Fruit fly (Drosophila melanogaster): ENCODE results near the gene CG43246.
A peak's percentile ranks its signal among the peaks of the same experiment; 100 is the strongest.

The CG43246 gene

DNA sequence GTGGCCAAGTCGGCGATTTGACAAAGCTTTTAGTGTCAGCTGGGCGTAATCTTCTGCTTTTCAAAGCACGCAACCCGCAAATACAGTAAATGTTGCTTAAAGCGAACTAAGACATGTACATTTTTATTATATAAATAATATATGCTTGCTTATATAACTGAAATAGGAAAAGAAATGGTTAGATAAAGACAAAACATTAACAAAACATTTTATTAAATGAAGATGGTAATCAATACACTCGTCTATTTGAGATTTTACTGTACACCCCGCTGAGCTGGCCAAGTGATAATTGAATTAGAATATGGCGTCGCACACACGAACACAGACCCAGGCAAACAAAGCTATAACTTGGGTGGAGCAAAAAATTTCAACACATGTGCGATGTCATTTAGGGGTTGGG, 38.2 kb downstream of the CG43246 start (continued):
- no peak for TF ChIP-seq CG4820 (GFP tag; optimal IDR thresholded peaks at IDR 0.05)
- TF ChIP-seq tap (tag; optimal IDR thresholded peaks at IDR 0.05) = peak; percentile 42
- TF ChIP-seq ERR (GFP tag; optimal IDR thresholded peaks at IDR 0.05) = no peak
- no peak for TF ChIP-seq CG16779 (GFP tag; IDR thresholded peaks at IDR 0.05)
- TF ChIP-seq CG4854 (GFP tag; optimal IDR thresholded peaks at IDR 0.05) = no peak
- TF ChIP-seq CG14441 (GFP tag; IDR thresholded peaks at IDR 0.05) = no peak
- TF ChIP-seq al (GFP tag; IDR thresholded peaks at IDR 0.05) = no peak
- no peak for TF ChIP-seq ara (GFP tag; IDR thresholded peaks at IDR 0.05)
- no peak for TF ChIP-seq CG12769 (tag; optimal IDR thresholded peaks at IDR 0.05)
- peak; percentile 8 for TF ChIP-seq az2 (GFP tag; optimal IDR thresholded peaks at IDR 0.05)
- TF ChIP-seq Dip3 (GFP tag; optimal IDR thresholded peaks at IDR 0.05) = no peak
- TF ChIP-seq CG10366 (GFP tag; IDR thresholded peaks at IDR 0.05) = 0 out of 2 replicates have a peak, but pooled peaks have one; percentile 14
- no peak for TF ChIP-seq gcm (GFP tag; optimal IDR thresholded peaks at IDR 0.05)
- TF ChIP-seq fd3F (GFP tag; optimal IDR thresholded peaks at IDR 0.05) = no peak
- no peak for TF ChIP-seq CG11696 (GFP tag; IDR thresholded peaks at IDR 0.05)
- TF ChIP-seq CG5245 (GFP tag; optimal IDR thresholded peaks at IDR 0.05) = peak; percentile 2
- no peak for TF ChIP-seq sisA (GFP tag; IDR thresholded peaks at IDR 0.05)
- no peak for TF ChIP-seq CG3163 (GFP tag; optimal IDR thresholded peaks at IDR 0.05)
- TF ChIP-seq cato (GFP tag; optimal IDR thresholded peaks at IDR 0.05; ENCODE audit: borderline replicate concordance) = no peak
- TF ChIP-seq Neu2 (GFP tag; optimal IDR thresholded peaks at IDR 0.05; ENCODE audit: borderline replicate concordance) = no peak
- TF ChIP-seq Bgb (GFP tag; IDR thresholded peaks at IDR 0.05; ENCODE audit: partially characterized antibody) = no peak

DNA sequence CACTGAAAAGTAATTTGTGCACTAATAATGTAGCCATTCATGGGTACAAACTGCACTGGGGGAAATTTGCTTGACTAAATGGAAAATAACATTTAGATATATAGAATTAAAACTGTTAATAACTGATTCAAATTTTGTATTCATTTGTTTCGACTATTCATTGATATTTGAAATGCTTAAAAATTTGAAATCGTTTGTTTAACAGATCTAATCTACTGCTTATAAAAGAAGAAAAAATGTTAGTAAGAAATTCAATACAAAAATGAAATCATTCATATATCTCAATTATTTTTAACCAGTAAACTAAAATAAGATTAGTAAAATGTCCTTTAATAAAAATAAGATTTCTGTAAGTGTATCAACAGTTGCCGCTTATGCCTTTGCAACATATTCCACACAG, 39.5 kb downstream of the CG43246 start:
- 0 out of 2 replicates have a peak, but pooled peaks have one; percentile 4 for TF ChIP-seq CG10959 (GFP tag; IDR thresholded peaks at IDR 0.05)
- TF ChIP-seq CG14965 (GFP tag; optimal IDR thresholded peaks at IDR 0.05; ENCODE audit: borderline replicate concordance) = no peak
- no peak for TF ChIP-seq eyg (GFP tag; optimal IDR thresholded peaks at IDR 0.05)
- no peak for TF ChIP-seq Sox100B (GFP tag; optimal IDR thresholded peaks at IDR 0.05)
- TF ChIP-seq D (optimal IDR thresholded peaks at IDR 0.05) = no peak
- peak; percentile 24 for TF ChIP-seq D (GFP tag; optimal IDR thresholded peaks at IDR 0.05)
- TF ChIP-seq prd (optimal IDR thresholded peaks at IDR 0.05) = no peak
- 0 out of 3 replicates have a peak, but pooled peaks have one; percentile 9 for TF ChIP-seq prd (GFP tag; IDR thresholded peaks at IDR 0.05)
- 0 out of 2 replicates have a peak, but pooled peaks have one; percentile 16 for TF ChIP-seq Xrp1 (GFP tag; IDR thresholded peaks at IDR 0.05)
- no peak for TF ChIP-seq CG10274 (GFP tag; optimal IDR thresholded peaks at IDR 0.05)
- peak; percentile 44 for TF ChIP-seq dmrt11E (tag; optimal IDR thresholded peaks at IDR 0.05)
- TF ChIP-seq CG6683 (GFP tag; optimal IDR thresholded peaks at IDR 0.05) = no peak
- no peak for TF ChIP-seq Tbp (GFP tag; optimal IDR thresholded peaks at IDR 0.05)
- peak; percentile 50 for TF ChIP-seq phol (tag; optimal IDR thresholded peaks at IDR 0.05)
- TF ChIP-seq CG10267 (tag; optimal IDR thresholded peaks at IDR 0.05) = peak; percentile 9
- TF ChIP-seq ab (GFP tag; optimal IDR thresholded peaks at IDR 0.05) = no peak
- TF ChIP-seq Sry-β (GFP tag; optimal IDR thresholded peaks at IDR 0.05) = no peak
- no peak for TF ChIP-seq CG6689 (GFP tag; IDR thresholded peaks at IDR 0.05)
- TF ChIP-seq pzg (GFP tag; optimal IDR thresholded peaks at IDR 0.05) = no peak
- peak; percentile 28 for TF ChIP-seq CG15696 (tag; optimal IDR thresholded peaks at IDR 0.05)
- TF ChIP-seq trem (tag; optimal IDR thresholded peaks at IDR 0.05) = peak; percentile 29
- peak; percentile 73 for TF ChIP-seq D19A (tag; optimal IDR thresholded peaks at IDR 0.05)
- TF ChIP-seq Lpt (GFP tag; optimal IDR thresholded peaks at IDR 0.05) = no peak
- no peak for TF ChIP-seq odd (GFP tag; optimal IDR thresholded peaks at IDR 0.05)
- no peak for TF ChIP-seq tll (GFP tag; optimal IDR thresholded peaks at IDR 0.05)
- TF ChIP-seq sens (GFP tag) = peak; percentile 64
- TF ChIP-seq sqz (GFP tag; optimal IDR thresholded peaks at IDR 0.05) = no peak
- TF ChIP-seq MTF-1 (GFP tag; optimal IDR thresholded peaks at IDR 0.05; ENCODE audit: borderline replicate concordance) = no peak
- no peak for TF ChIP-seq Drgx (GFP tag; IDR thresholded peaks at IDR 0.05)
- no peak for TF ChIP-seq jumu (GFP tag; optimal IDR thresholded peaks at IDR 0.05)
- no peak for TF ChIP-seq CG4854 (GFP tag; optimal IDR thresholded peaks at IDR 0.05)
- TF ChIP-seq zf30C (GFP tag; optimal IDR thresholded peaks at IDR 0.05) = peak; percentile 52
